Fruit fly (Drosophila melanogaster) whole organism, embryonic: ENCODE data around the gene CG31191.

Source experiments
- Adf1 ChIP-seq: fragments of 200-800 bp; sonication (Bioruptor generic); IDR thresholded peaks from 2 replicates; pipeline ENCODE4 v1.3.6; 2022; ENCODE audit warnings: missing biosample characterization, missing genetic modification characterization
- Blimp-1 ChIP-seq: fragments of 200-800 bp; sonication (Bioruptor generic); optimal IDR thresholded peaks from 3 replicates; lab custom pipeline; 2018; ENCODE audit warnings: missing biosample characterization, missing genetic modification characterization, mild to moderate bottlenecking, moderate library complexity, missing genetic modification reagents
- CG10147 ChIP-seq: fragments of 200-800 bp; sonication (Bioruptor generic); optimal IDR thresholded peaks from 2 replicates; lab custom pipeline; 2019; ENCODE audit warnings: missing biosample characterization, mild to moderate bottlenecking, missing genetic modification characterization, moderate library complexity
- CG11723 ChIP-seq: fragments of 200-800 bp; sonication (Bioruptor generic); optimal IDR thresholded peaks from 2 replicates; lab custom pipeline; 2017; ENCODE audit warnings: missing biosample characterization, mild to moderate bottlenecking, missing genetic modification characterization
- CG12769 ChIP-seq: fragments of 200-800 bp; sonication (Bioruptor generic); optimal IDR thresholded peaks from 2 replicates; lab custom pipeline; 2019; ENCODE audit warnings: missing biosample characterization, mild to moderate bottlenecking, missing genetic modification characterization, moderate library complexity
- CG13296 ChIP-seq: fragments of 200-800 bp; sonication (Bioruptor generic); optimal IDR thresholded peaks from 3 replicates; lab custom pipeline; 2018; ENCODE audit warnings: missing biosample characterization, mild to moderate bottlenecking, missing genetic modification characterization
- CG13894 ChIP-seq: fragments of 200-800 bp; sonication (Bioruptor generic); optimal IDR thresholded peaks from 3 replicates; lab custom pipeline; 2018; ENCODE audit warnings: missing biosample characterization, mild to moderate bottlenecking, missing genetic modification characterization, moderate library complexity
- CG15696 ChIP-seq: fragments of 200-800 bp; sonication (Bioruptor generic); optimal IDR thresholded peaks from 2 replicates; lab custom pipeline; 2019; ENCODE audit warnings: missing biosample characterization, mild to moderate bottlenecking, missing genetic modification characterization, moderate library complexity
- CG1792 ChIP-seq: fragments of 200-800 bp; sonication (Bioruptor generic); optimal IDR thresholded peaks from 2 replicates; lab custom pipeline; 2016; ENCODE audit warnings: missing biosample characterization, missing genetic modification characterization
- CG2120 ChIP-seq: fragments of 200-800 bp; sonication (Bioruptor generic); optimal IDR thresholded peaks from 3 replicates; lab custom pipeline; 2016; ENCODE audit warnings: missing biosample characterization, missing genetic modification characterization
- CG3281 ChIP-seq: fragments of 200-800 bp; sonication (Bioruptor generic); optimal IDR thresholded peaks from 3 replicates; lab custom pipeline; 2017; ENCODE audit warnings: missing biosample characterization, mild to moderate bottlenecking, missing genetic modification characterization
- CG34422 ChIP-seq: fragments of 200-800 bp; sonication (Bioruptor generic); IDR thresholded peaks from 3 replicates; pipeline ENCODE4 v1.3.6; 2022; ENCODE audit warnings: missing biosample characterization, missing genetic modification characterization
- CG8388 ChIP-seq: fragments of 200-800 bp; sonication (Bioruptor generic); optimal IDR thresholded peaks from 2 replicates; lab custom pipeline; 2019; ENCODE audit warnings: missing biosample characterization, mild to moderate bottlenecking, missing genetic modification characterization, moderate library complexity
- D ChIP-seq, 2 experiments: fragments of 200-800 bp in 1 of 2; fragments of >200 bp in 1 of 2; sonication (Bioruptor generic) in 1 of 2; optimal IDR thresholded peaks; 2 replicates in 1 of 2; 3 replicates in 1 of 2; lab custom pipeline; 2017; ENCODE audit warnings: mild to moderate bottlenecking in 1 of 2, missing biosample characterization in 1 of 2, missing genetic modification characterization in 1 of 2, missing genetic modification reagents in 1 of 2
- D19B ChIP-seq: fragments of 200-800 bp; sonication (Bioruptor generic); optimal IDR thresholded peaks from 2 replicates; lab custom pipeline; 2017; ENCODE audit warnings: missing biosample characterization, mild to moderate bottlenecking, missing genetic modification characterization
- HmgD ChIP-seq: fragments of 200-800 bp; sonication (Bioruptor generic); optimal IDR thresholded peaks from 3 replicates; lab custom pipeline; 2016; ENCODE audit warnings: missing biosample characterization, missing genetic modification characterization
- Med ChIP-seq: fragments of 200-800 bp; sonication (Bioruptor generic); peaks from one replicate; lab custom pipeline; 2016; ENCODE audit warnings: missing biosample characterization, missing genetic modification characterization, mild to moderate bottlenecking, inconsistent platforms, moderate library complexity
- Rfx ChIP-seq: fragments of 200-800 bp; sonication (Bioruptor generic); IDR thresholded peaks from 2 replicates; pipeline ENCODE4 v1.3.6; 2022; ENCODE audit warnings: missing biosample characterization, missing genetic modification characterization
- Xrp1 ChIP-seq: fragments of 200-800 bp; sonication (Bioruptor generic); IDR thresholded peaks from 2 replicates; pipeline ENCODE4 v1.3.6; 2022; ENCODE audit warnings: missing biosample characterization, missing genetic modification characterization
- ara ChIP-seq: fragments of 200-800 bp; sonication (Bioruptor generic); IDR thresholded peaks from 2 replicates; pipeline ENCODE4 v1.3.6; 2022; ENCODE audit warnings: missing biosample characterization, missing genetic modification characterization
- chinmo ChIP-seq: fragments of 200-800 bp; sonication (Bioruptor generic); IDR thresholded peaks from 4 replicates; pipeline ENCODE4 v1.3.6; 2022; ENCODE audit warnings: missing biosample characterization, missing genetic modification characterization; ENCODE audit not compliant: partially characterized antibody
- chm ChIP-seq: fragments of 200-800 bp; sonication (Bioruptor generic); IDR thresholded peaks from 2 replicates; pipeline ENCODE4 v1.3.6; 2022; ENCODE audit warnings: missing biosample characterization, missing genetic modification characterization
- crol ChIP-seq: fragments of 200-800 bp; sonication (Bioruptor generic); IDR thresholded peaks from 2 replicates; pipeline ENCODE4 v1.3.6; 2022; ENCODE audit warnings: missing biosample characterization, missing genetic modification characterization
- cwo ChIP-seq: fragments of 200-800 bp; sonication (Bioruptor generic); optimal IDR thresholded peaks from 3 replicates; lab custom pipeline; 2017; ENCODE audit warnings: missing biosample characterization, missing genetic modification characterization, mild to moderate bottlenecking, moderate library complexity, missing genetic modification reagents
- gem ChIP-seq: fragments of 200-800 bp; sonication (Bioruptor generic); optimal IDR thresholded peaks from 2 replicates; lab custom pipeline; 2019; ENCODE audit warnings: missing biosample characterization, mild to moderate bottlenecking, missing genetic modification characterization, moderate library complexity
- hbn ChIP-seq: fragments of 200-800 bp; sonication (Bioruptor generic); IDR thresholded peaks from 2 replicates; pipeline ENCODE4 v1.3.6; 2022; ENCODE audit warnings: missing biosample characterization, missing genetic modification characterization; ENCODE audit not compliant: partially characterized antibody
- lab ChIP-seq: fragments of 200-800 bp; sonication (Bioruptor generic); optimal IDR thresholded peaks from 3 replicates; lab custom pipeline; 2017; ENCODE audit warnings: missing biosample characterization, missing genetic modification characterization, mild to moderate bottlenecking, moderate library complexity, missing genetic modification reagents
- mam ChIP-seq: fragments of 200-800 bp; sonication (Bioruptor generic); optimal IDR thresholded peaks from 3 replicates; lab custom pipeline; 2016; ENCODE audit warnings: missing biosample characterization, missing genetic modification characterization
- onecut ChIP-seq: fragments of 200-800 bp; sonication (Bioruptor generic); IDR thresholded peaks from 2 replicates; pipeline ENCODE4 v1.3.6; 2022; ENCODE audit warnings: missing biosample characterization, missing genetic modification characterization
- pan ChIP-seq, 4 experiments: fragments of >200 bp in 3 of 4; fragments of 200-800 bp in 1 of 4; sonication (Bioruptor generic) in 1 of 4; optimal IDR thresholded peaks in 3 of 4; IDR thresholded peaks in 1 of 4; 2 replicates each; pipeline versions ENCODE4 v1.3.6 to Lab custom; 2017 to 2022; ENCODE audit warnings: missing biosample characterization in 2 of 4, missing genetic modification characterization in 2 of 4, mixed read lengths in 1 of 4
- pnt ChIP-seq: fragments of 200-800 bp; sonication (Bioruptor generic); optimal IDR thresholded peaks from 3 replicates; lab custom pipeline; 2016; ENCODE audit warnings: missing biosample characterization, missing genetic modification characterization
- sd ChIP-seq: fragments of 200-800 bp; sonication (Bioruptor generic); optimal IDR thresholded peaks from 3 replicates; lab custom pipeline; 2018; ENCODE audit warnings: missing biosample characterization, mild to moderate bottlenecking, missing genetic modification characterization, moderate library complexity
- sens ChIP-seq: fragments of 200-800 bp; sonication (Bioruptor generic); peaks from one replicate; lab custom pipeline; 2016; ENCODE audit warnings: missing biosample characterization, missing genetic modification characterization
- slbo ChIP-seq: fragments of 200-800 bp; sonication (Bioruptor generic); IDR thresholded peaks from 2 replicates; pipeline ENCODE4 v1.3.6; 2022; ENCODE audit warnings: missing biosample characterization, missing genetic modification characterization
- sr ChIP-seq: fragments of 200-800 bp; sonication (Bioruptor generic); IDR thresholded peaks from 3 replicates; pipeline ENCODE4 v1.3.6; 2022; ENCODE audit warnings: missing biosample characterization, missing genetic modification characterization
- sug ChIP-seq: fragments of 200-800 bp; optimal IDR thresholded peaks from 2 replicates; lab custom pipeline; 2019; ENCODE audit warnings: missing biosample characterization, mild to moderate bottlenecking, missing genetic modification characterization, moderate library complexity
- trem ChIP-seq: fragments of 200-800 bp; optimal IDR thresholded peaks from 3 replicates; lab custom pipeline; 2019; ENCODE audit warnings: missing biosample characterization, mild to moderate bottlenecking, missing genetic modification characterization, moderate library complexity
- vvl ChIP-seq: fragments of 200-800 bp; sonication (Bioruptor generic); IDR thresholded peaks from 2 replicates; pipeline ENCODE4 v1.3.6; 2022; ENCODE audit warnings: missing biosample characterization, missing genetic modification characterization
- zfh1 ChIP-seq: fragments of 200-800 bp; sonication (Bioruptor generic); IDR thresholded peaks from 3 replicates; pipeline ENCODE4 v1.3.6; 2022; ENCODE audit warnings: missing biosample characterization, missing genetic modification characterization

The CG31191 gene

dm6 chr3R:20960881-20961518 is 15.7 kb upstream of the CG31191 start:
- TF ChIP-seq lab (peak; percentile 10), CG1792 (GFP tag; lab: Kevin White, UChicago) (no peak), CG13894 (tag; lab: Kevin White, UChicago) (peak; percentile 75), onecut (GFP tag; lab: Robert Waterston, UW) (no peak), vvl (GFP tag; lab: Robert Waterston, UW) (peak; percentile 84; the same call in 1 of the 2 replicates), CG2120 (GFP tag; lab: Kevin White, UChicago) (peak; percentile 30), pnt (GFP tag; lab: Kevin White, UChicago) (no peak), CG12769 (tag; lab: Kevin White, UChicago) (peak; percentile 27), mam (GFP tag; lab: Kevin White, UChicago) (peak; percentile 27), CG34422 (no peak), Adf1 (GFP tag; lab: Robert Waterston, UW) (0 out of 2 replicates have a peak, but pooled peaks have one; percentile 5), Blimp-1 (GFP tag; lab: Kevin White, UChicago) (peak; percentile 5), slbo (GFP tag; lab: Robert Waterston, UW) (peak; percentile 49), cwo (GFP tag; lab: Kevin White, UChicago) (peak; percentile 83), CG13296 (peak; percentile 6), Rfx (peak; percentile 36; the same call in 1 of the 2 replicates), CG15696 (tag; lab: Kevin White, UChicago) (no peak), CG11723 (GFP tag; lab: Kevin White, UChicago) (no peak), Xrp1 (GFP tag; lab: Robert Waterston, UW) (0 out of 2 replicates have a peak, but pooled peaks have one; percentile 27), sd (tag; lab: Kevin White, UChicago) (peak; percentile 65), trem (tag; lab: Kevin White, UChicago) (no peak), chinmo (peak; percentile 85; the same call in 2 of the 4 replicates), gem (peak; percentile 11), Med (GFP tag; lab: Kevin White, UChicago) (peak; percentile 60), chm (GFP tag; lab: Robert Waterston, UW) (no peak), D19B (peak; percentile 81), zfh1 (GFP tag; lab: Robert Waterston, UW) (0 out of 3 replicates have a peak, but pooled peaks have one; percentile 27), sr (GFP tag; lab: Robert Waterston, UW) (no peak), CG8388 (GFP tag; lab: Kevin White, UChicago) (no peak), sens (peak; percentile 77), CG10147 (GFP tag; lab: Kevin White, UChicago) (no peak), hbn (GFP tag; lab: Robert Waterston, UW) (no peak), HmgD (GFP tag; lab: Kevin White, UChicago) (no peak), D (optimal IDR thresholded peaks at IDR 0.05; lab: Kevin White, UChicago) (no peak), D (GFP tag; optimal IDR thresholded peaks at IDR 0.05; lab: Kevin White, UChicago) (no peak), pan (optimal IDR thresholded peaks at IDR 0.05; lab: Kevin White, UChicago) (no peak), pan (GFP tag; optimal IDR thresholded peaks at IDR 0.05 in 1 of 2, IDR thresholded peaks at IDR 0.05 in 1 of 2) (peak in 1 of 2 experiments; percentile 14), ara (GFP tag; lab: Robert Waterston, UW) (0 out of 2 replicates have a peak, but pooled peaks have one; percentile 6), crol (GFP tag; lab: Robert Waterston, UW) (peak; percentile 58; the same call in 1 of the 2 replicates), CG3281 (GFP tag; lab: Kevin White, UChicago) (peak; percentile 16), sug (tag; lab: Kevin White, UChicago) (peak; percentile 18)
